Worm (Caenorhabditis elegans) whole organism, midembryonic: ENCODE data around the gene ttr-45.

Source experiments
- T22C8.4 ChIP-seq: fragments of 200-800 bp; sonication (Bioruptor generic); IDR thresholded peaks from 2 replicates; pipeline ENCODE4 v1.3.6; 2022; ENCODE audit warnings: missing genetic modification characterization, missing compliant biosample characterization
- cog-1 ChIP-seq: sonication (generic microtip); optimal IDR thresholded peaks from 2 replicates; lab custom pipeline; 2016; ENCODE audit warnings: missing genetic modification characterization, missing compliant biosample characterization
- flt-1 ChIP-seq: fragments of 200-800 bp; sonication (Bioruptor generic); IDR thresholded peaks from 2 replicates; pipeline ENCODE4 v1.3.6; 2022; ENCODE audit warnings: missing genetic modification characterization, missing compliant biosample characterization
- klf-2 ChIP-seq: fragments of 200-800 bp; sonication (Bioruptor generic); conservative IDR thresholded peaks from 2 replicates; pipeline ENCODE4 v1.3.6; 2022; ENCODE audit warnings: missing genetic modification reagents, missing genetic modification characterization, missing compliant biosample characterization
- med-1 ChIP-seq: sonication (generic microtip); optimal IDR thresholded peaks from 2 replicates; lab custom pipeline; 2017; ENCODE audit warnings: missing genetic modification characterization, mild to moderate bottlenecking, missing compliant biosample characterization, antibody characterized with exemption, missing genetic modification reagents; ENCODE audit not compliant: insufficient read depth
- ref-1 ChIP-seq: fragments of 200-800 bp; sonication (Bioruptor generic); conservative IDR thresholded peaks from 2 replicates; pipeline ENCODE4 v1.3.6; 2022; ENCODE audit warnings: missing genetic modification reagents, missing genetic modification characterization, missing compliant biosample characterization
- tab-1 ChIP-seq: fragments of 200-800 bp; sonication (Bioruptor generic); IDR thresholded peaks from 2 replicates; pipeline ENCODE4 v1.3.6; 2022; ENCODE audit warnings: missing genetic modification characterization, missing compliant biosample characterization
- ztf-23 ChIP-seq: fragments of 200-800 bp; sonication (Bioruptor generic); IDR thresholded peaks from 2 replicates; pipeline ENCODE4 v1.3.6; 2022; ENCODE audit warnings: missing genetic modification reagents, missing genetic modification characterization, missing compliant biosample characterization
- ztf-29 ChIP-seq: fragments of 200-800 bp; sonication (Bioruptor generic); IDR thresholded peaks from 2 replicates; pipeline ENCODE4 v1.3.6; 2022; ENCODE audit warnings: missing genetic modification reagents, missing genetic modification characterization, missing compliant biosample characterization

Gene ttr-45

ce11 chrIV:13300109-13300508 lies 46.1 kb downstream of the ttr-45 start, which contains the start of gene kdp-1:
Gene kdp-1, plus strand, starts transcription at chrIV:13300188.
- TF ChIP-seq ztf-29 (GFP tag; lab: Robert Waterston, UW) (no peak), T22C8.4 (GFP tag; lab: Robert Waterston, UW) (no peak), med-1 (GFP tag; lab: Kevin White, UChicago) (no peak), flt-1 (GFP tag; lab: Robert Waterston, UW) (no peak), tab-1 (GFP tag; lab: Robert Waterston, UW) (no peak), cog-1 (tag; lab: Kevin White, UChicago) (no peak), ztf-23 (GFP tag; lab: Robert Waterston, UW) (no peak), ref-1 (no peak), klf-2 (GFP tag; lab: Robert Waterston, UW) (no peak)

ce11 chrIV:13300591-13300990 lies 46.6 kb downstream of the ttr-45 start, which contains the start of gene csn-6:
Gene csn-6, plus strand, starts transcription at chrIV:13300824.
- TF ChIP-seq ztf-29 (GFP tag; lab: Robert Waterston, UW) (no peak), cog-1 (tag; lab: Kevin White, UChicago) (no peak), med-1 (GFP tag; lab: Kevin White, UChicago) (no peak), ztf-23 (GFP tag; lab: Robert Waterston, UW) (no peak), ref-1 (no peak), klf-2 (GFP tag; lab: Robert Waterston, UW) (no peak), T22C8.4 (GFP tag; lab: Robert Waterston, UW) (no peak), tab-1 (GFP tag; lab: Robert Waterston, UW) (no peak), flt-1 (GFP tag; lab: Robert Waterston, UW) (no peak)

- no peak for TF ChIP-seq ztf-23 (GFP tag; lab: Robert Waterston, UW)
- TF ChIP-seq ref-1 = no peak
- no peak for TF ChIP-seq klf-2 (GFP tag; lab: Robert Waterston, UW)
These were observed 49.4 kb downstream of the ttr-45 start, which contains the start of gene Y67H2A.7 for ce11 chrIV:13303442-13303841. Gene Y67H2A.7, plus strand, starts transcription at chrIV:13303742.

ce11 chrIV:13304786-13305185 lies 50.8 kb downstream of the ttr-45 start:
- no peak for TF ChIP-seq flt-1 (GFP tag; lab: Robert Waterston, UW)
- no peak for TF ChIP-seq cog-1 (tag; lab: Kevin White, UChicago)
- TF ChIP-seq ref-1 = no peak
- no peak for TF ChIP-seq T22C8.4 (GFP tag; lab: Robert Waterston, UW)
- no peak for TF ChIP-seq med-1 (GFP tag; lab: Kevin White, UChicago)
- no peak for TF ChIP-seq tab-1 (GFP tag; lab: Robert Waterston, UW)
- no peak for TF ChIP-seq klf-2 (GFP tag; lab: Robert Waterston, UW)
- TF ChIP-seq ztf-23 (GFP tag; lab: Robert Waterston, UW) = no peak
- TF ChIP-seq ztf-29 (GFP tag; lab: Robert Waterston, UW) = no peak
